Fruit fly (Drosophila melanogaster): ENCODE data around the gene CG44476.

dm6 chr2L:18158622-18159043 is 45.7 kb upstream of the CG44476 start:
- TF ChIP-seq CG8478 (optimal IDR thresholded peaks at IDR 0.05): no peak
- TF ChIP-seq CTCF (optimal IDR thresholded peaks at IDR 0.05): peak in 1 of 2 experiments; percentile 10
